Fruit fly (Drosophila melanogaster) Kc167 (cell line): Measurements from ENCODE around the gene CG10510.

Source experiments
- Myc ChIP-seq: fragments of >200 bp; optimal IDR thresholded peaks from 2 replicates; lab custom pipeline; 2017; ENCODE audit warnings: missing external identifiers
- insv ChIP-seq: fragments of >200 bp; optimal IDR thresholded peaks from 3 replicates; lab custom pipeline; 2018; ENCODE audit warnings: missing external identifiers
- psq ChIP-seq: fragments of >200 bp; optimal IDR thresholded peaks from 2 replicates; lab custom pipeline; 2017; ENCODE audit warnings: missing external identifiers
- ttk ChIP-seq: sonication (Bioruptor generic); optimal IDR thresholded peaks from 2 replicates; lab custom pipeline; 2017; ENCODE audit warnings: missing external identifiers

- TF ChIP-seq psq (lab: Kevin White, UChicago) = no peak
- TF ChIP-seq insv (lab: Kevin White, UChicago) = no peak
- TF ChIP-seq ttk (lab: Kevin White, UChicago) = no peak
- no peak for TF ChIP-seq Myc (lab: Kevin White, UChicago)
Observed at dm6 chr3L:21252525-21252924, 42.6 kb upstream of the CG10510 start.
